Worm (Caenorhabditis elegans) whole organism, L4 larva: ENCODE results near the gene nhr-20.

Experiments used
- aly-2 ChIP-seq: sonication (generic microtip); optimal IDR thresholded peaks from 2 replicates; lab custom pipeline; 2018; ENCODE audit warnings: missing biosample characterization, missing genetic modification characterization
- ama-1 ChIP-seq: fragments of 150-350 bp; optimal IDR thresholded peaks from 2 replicates; lab custom pipeline; 2014; ENCODE audit warnings: inconsistent platforms, mixed read lengths
- ceh-82 ChIP-seq: sonication (generic microtip); optimal IDR thresholded peaks from 2 replicates; lab custom pipeline; 2017; ENCODE audit warnings: missing biosample characterization, missing genetic modification characterization
- lir-3 ChIP-seq: sonication (generic microtip); optimal IDR thresholded peaks from 2 replicates; lab custom pipeline; 2016; ENCODE audit warnings: mild to moderate bottlenecking, missing genetic modification characterization, missing compliant biosample characterization
- nhr-10 ChIP-seq: fragments of 150-350 bp; optimal IDR thresholded peaks from 2 replicates; lab custom pipeline; 2014; ENCODE audit warnings: missing biosample characterization, missing genetic modification characterization
- pha-4 ChIP-seq, 2 experiments: fragments of 150-350 bp in 1 of 2; fragments of 200-800 bp in 1 of 2; sonication (Bioruptor generic) in 1 of 2; IDR thresholded peaks in 1 of 2; optimal IDR thresholded peaks in 1 of 2; 2 replicates each; pipeline versions ENCODE4 v1.3.6 to Lab custom; 2014 to 2022; ENCODE audit warnings: missing genetic modification characterization in 2 of 2, missing genetic modification reagents in 2 of 2, missing biosample characterization in 1 of 2, missing compliant biosample characterization in 1 of 2
- php-3 ChIP-seq: fragments of 200-800 bp; sonication (Bioruptor generic); IDR thresholded peaks from 2 replicates; pipeline ENCODE4 v1.3.6; 2022; ENCODE audit warnings: missing genetic modification reagents, missing genetic modification characterization, missing compliant biosample characterization
- spr-3 ChIP-seq: fragments of 200-800 bp; sonication (Bioruptor generic); optimal IDR thresholded peaks from 2 replicates; lab custom pipeline; 2018; ENCODE audit warnings: mild to moderate bottlenecking, missing genetic modification characterization, missing compliant biosample characterization
- unc-62 ChIP-seq, 3 experiments: fragments of 150-350 bp in 1 of 3; sonication (generic microtip); optimal IDR thresholded peaks in 2 of 3; peaks in 1 of 3; 1 replicate in 1 of 3; 2 replicates in 2 of 3; lab custom pipeline; 2014 to 2017; ENCODE audit warnings: missing biosample characterization in 3 of 3, missing genetic modification characterization in 3 of 3, missing genetic modification reagents in 3 of 3, missing genotype in 1 of 3

- TF ChIP-seq aly-2 = no peak
- TF ChIP-seq ceh-82 = no peak
- no peak for TF ChIP-seq unc-62 (GFP tag; optimal IDR thresholded peaks at IDR 0.05 in 1 of 2; lab: Kevin White, UChicago)
- no peak for TF ChIP-seq unc-62 (tag; optimal IDR thresholded peaks at IDR 0.05; lab: Kevin White, UChicago)
- TF ChIP-seq php-3 = no peak
- TF ChIP-seq ama-1 (lab: Kevin White, UChicago) = no peak
- TF ChIP-seq lir-3 (tag; lab: Kevin White, UChicago) = no peak
- no peak for TF ChIP-seq pha-4 (GFP tag; IDR thresholded peaks at IDR 0.05; lab: Robert Waterston, UW)
- TF ChIP-seq pha-4 (tag; optimal IDR thresholded peaks at IDR 0.05; lab: Kevin White, UChicago) = no peak
- TF ChIP-seq spr-3 (GFP tag; lab: Kevin White, UChicago) = no peak
- no peak for TF ChIP-seq nhr-10 (tag; lab: Kevin White, UChicago)
These were observed 32.9 kb upstream of the nhr-20 start for ce11 chrIII:4265892-4266291.
